Worm (Caenorhabditis elegans) whole organism, L1 larva: ENCODE measurements around the gene C48B4.13.

Experiments used
- C04F5.9 ChIP-seq: sonication (generic microtip); optimal IDR thresholded peaks from 2 replicates; lab custom pipeline; 2016; ENCODE audit warnings: missing genetic modification characterization, missing compliant biosample characterization
- C16A3.4 ChIP-seq: fragments of 150-350 bp; optimal IDR thresholded peaks from 2 replicates; lab custom pipeline; 2014; ENCODE audit warnings: missing biosample characterization, missing genetic modification characterization
- C34B4.2 ChIP-seq: sonication (generic microtip); optimal IDR thresholded peaks from 2 replicates; lab custom pipeline; 2017; ENCODE audit warnings: mild to moderate bottlenecking, missing genetic modification characterization, missing compliant biosample characterization
- Y116A8C.19 ChIP-seq: sonication (generic microtip); optimal IDR thresholded peaks from 2 replicates; lab custom pipeline; 2016; ENCODE audit warnings: missing compliant biosample characterization, missing genetic modification characterization, borderline replicate concordance
- aha-1 ChIP-seq: fragments of 150-350 bp; optimal IDR thresholded peaks from 2 replicates; lab custom pipeline; 2014; ENCODE audit warnings: missing biosample characterization, missing genetic modification characterization
- alr-1 ChIP-seq: fragments of 200-800 bp; sonication (Bioruptor generic); optimal IDR thresholded peaks from 2 replicates; lab custom pipeline; 2018; ENCODE audit warnings: borderline replicate concordance, mild to moderate bottlenecking, missing genetic modification characterization, missing compliant biosample characterization
- ama-1 ChIP-seq: fragments of 150-350 bp; optimal IDR thresholded peaks from 2 replicates; lab custom pipeline; 2014
- ceh-8 ChIP-seq: fragments of 200-800 bp; sonication (Bioruptor generic); optimal IDR thresholded peaks from 2 replicates; lab custom pipeline; 2018; ENCODE audit warnings: mild to moderate bottlenecking, missing genetic modification characterization, moderate library complexity, missing compliant biosample characterization
- ceh-82 ChIP-seq, 3 experiments: fragments of 150-350 bp in 1 of 3; sonication (generic microtip) in 2 of 3; optimal IDR thresholded peaks; 2 replicates each; lab custom pipeline; 2014 to 2017; ENCODE audit warnings: missing biosample characterization in 3 of 3, missing genetic modification characterization in 3 of 3
- ceh-88 ChIP-seq: fragments of 200-800 bp; sonication (Bioruptor generic); IDR thresholded peaks from 2 replicates; pipeline ENCODE4 v1.3.6; 2022; ENCODE audit warnings: missing genetic modification characterization, missing compliant biosample characterization
- ces-1 ChIP-seq: fragments of 150-350 bp; optimal IDR thresholded peaks from 2 replicates; lab custom pipeline; 2014; ENCODE audit warnings: missing biosample characterization, missing genetic modification reagents, missing genetic modification characterization
- efl-1 ChIP-seq, 4 experiments: fragments of 150-350 bp; optimal IDR thresholded peaks in 3 of 4; peaks in 1 of 4; 1 replicate in 1 of 4; 2 replicates in 3 of 4; lab custom pipeline; 2014; ENCODE audit warnings: missing biosample characterization in 2 of 4, missing genetic modification characterization in 2 of 4, missing genetic modification reagents in 2 of 4
- efl-3 ChIP-seq: fragments of 200-800 bp; sonication (Bioruptor generic); optimal IDR thresholded peaks from 2 replicates; lab custom pipeline; 2018; ENCODE audit warnings: mild to moderate bottlenecking, missing genetic modification characterization, missing compliant biosample characterization
- egl-13 ChIP-seq: sonication (generic microtip); optimal IDR thresholded peaks from 2 replicates; lab custom pipeline; 2016; ENCODE audit warnings: missing genotype, missing genetic modification reagents, missing genetic modification characterization, missing compliant biosample characterization
- egl-27 ChIP-seq, 2 experiments: fragments of 150-350 bp in 1 of 2; sonication (generic microtip); optimal IDR thresholded peaks; 3 replicates each; lab custom pipeline; 2017 to 2018; ENCODE audit warnings: missing biosample characterization in 2 of 2, missing genetic modification characterization in 2 of 2, missing genetic modification reagents in 2 of 2
- elt-2 ChIP-seq: sonication (generic microtip); optimal IDR thresholded peaks from 2 replicates; lab custom pipeline; 2016; ENCODE audit warnings: missing genetic modification characterization, mild to moderate bottlenecking, inconsistent platforms, missing compliant biosample characterization, missing genetic modification reagents
- elt-3 ChIP-seq, 6 experiments: fragments of 150-350 bp in 1 of 6; sonication (generic microtip); optimal IDR thresholded peaks; 2 replicates each; lab custom pipeline; 2017 to 2018; ENCODE audit warnings: missing biosample characterization in 6 of 6, missing genetic modification characterization in 6 of 6, inconsistent platforms in 1 of 6
- fkh-10 ChIP-seq: sonication (generic microtip); optimal IDR thresholded peaks from 2 replicates; lab custom pipeline; 2017; ENCODE audit warnings: missing biosample characterization, missing genetic modification reagents, missing genetic modification characterization
- fkh-4 ChIP-seq: sonication (generic microtip); optimal IDR thresholded peaks from 2 replicates; lab custom pipeline; 2016; ENCODE audit warnings: missing compliant biosample characterization, missing genetic modification characterization, borderline replicate concordance
- hlh-17 ChIP-seq: fragments of 200-800 bp; sonication (Bioruptor generic); optimal IDR thresholded peaks from 2 replicates; lab custom pipeline; 2018; ENCODE audit warnings: missing genetic modification characterization, mild to moderate bottlenecking, missing compliant biosample characterization, moderate library complexity, borderline replicate concordance
- hpl-2 ChIP-seq: fragments of 150-350 bp; optimal IDR thresholded peaks from 2 replicates; lab custom pipeline; 2014; ENCODE audit warnings: missing biosample characterization, missing genetic modification reagents, missing genetic modification characterization
- lin-13 ChIP-seq: fragments of 150-350 bp; optimal IDR thresholded peaks from 2 replicates; lab custom pipeline; 2014; ENCODE audit warnings: missing biosample characterization, missing genetic modification reagents, missing genetic modification characterization
- lin-14 ChIP-seq: fragments of 200-800 bp; sonication (Bioruptor generic); optimal IDR thresholded peaks from 2 replicates; lab custom pipeline; 2018; ENCODE audit warnings: mild to moderate bottlenecking, missing genetic modification characterization, moderate library complexity, missing compliant biosample characterization
- lin-15B ChIP-seq: fragments of 150-350 bp; sonication (generic microtip); optimal IDR thresholded peaks from 3 replicates; lab custom pipeline; 2014; ENCODE audit warnings: missing biosample characterization, missing genetic modification characterization
- lin-39 ChIP-seq: fragments of 150-350 bp; optimal IDR thresholded peaks from 2 replicates; lab custom pipeline; 2014; ENCODE audit warnings: missing biosample characterization, missing genetic modification reagents, missing genetic modification characterization
- lir-3 ChIP-seq: sonication (generic microtip); optimal IDR thresholded peaks from 2 replicates; lab custom pipeline; 2016; ENCODE audit warnings: mild to moderate bottlenecking, missing genetic modification characterization, moderate library complexity, missing compliant biosample characterization; ENCODE audit not compliant: poor library complexity
- lsy-2 ChIP-seq, 2 experiments: fragments of 150-350 bp; optimal IDR thresholded peaks; 2 replicates each; lab custom pipeline; 2014; ENCODE audit warnings: missing biosample characterization in 2 of 2, missing genetic modification characterization in 2 of 2
- mab-9 ChIP-seq: fragments of 200-800 bp; sonication (Bioruptor generic); IDR thresholded peaks from 2 replicates; pipeline ENCODE4 v1.3.6; 2022; ENCODE audit warnings: missing genetic modification reagents, missing genetic modification characterization, missing compliant biosample characterization
- mdl-1 ChIP-seq, 2 experiments: fragments of 150-350 bp; optimal IDR thresholded peaks; 2 replicates each; lab custom pipeline; 2014 to 2017; ENCODE audit warnings: missing biosample characterization in 2 of 2, missing genetic modification characterization in 2 of 2, inconsistent platforms in 1 of 2
- mep-1 ChIP-seq: fragments of 150-350 bp; optimal IDR thresholded peaks from 2 replicates; lab custom pipeline; 2014; ENCODE audit warnings: missing biosample characterization, missing genetic modification characterization
- nhr-12 ChIP-seq: sonication (generic microtip); optimal IDR thresholded peaks from 2 replicates; lab custom pipeline; 2017; ENCODE audit warnings: missing biosample characterization, missing genetic modification characterization
- nhr-19 ChIP-seq: fragments of 200-800 bp; sonication (Bioruptor generic); conservative IDR thresholded peaks from 2 replicates; pipeline ENCODE4 v1.3.6; 2022; ENCODE audit warnings: missing genetic modification characterization, missing compliant biosample characterization
- nhr-20 ChIP-seq: sonication (generic microtip); optimal IDR thresholded peaks from 2 replicates; lab custom pipeline; 2016; ENCODE audit warnings: mild to moderate bottlenecking, missing genetic modification characterization, missing compliant biosample characterization
- nhr-28 ChIP-seq: fragments of 150-350 bp; optimal IDR thresholded peaks from 2 replicates; lab custom pipeline; 2014; ENCODE audit warnings: missing biosample characterization, missing genetic modification characterization
- nhr-47 ChIP-seq: sonication (generic microtip); optimal IDR thresholded peaks from 2 replicates; lab custom pipeline; 2016; ENCODE audit warnings: mild to moderate bottlenecking, missing genetic modification characterization, moderate library complexity, missing compliant biosample characterization
- nhr-71 ChIP-seq: sonication (generic microtip); optimal IDR thresholded peaks from 2 replicates; lab custom pipeline; 2016; ENCODE audit warnings: mild to moderate bottlenecking, missing genetic modification characterization, moderate library complexity, missing compliant biosample characterization
- nhr-76 ChIP-seq: sonication (generic microtip); optimal IDR thresholded peaks from 2 replicates; lab custom pipeline; 2017; ENCODE audit warnings: missing biosample characterization, missing genetic modification characterization
- nhr-84 ChIP-seq: sonication (generic microtip); optimal IDR thresholded peaks from 2 replicates; lab custom pipeline; 2017; ENCODE audit warnings: missing biosample characterization, missing genetic modification characterization
- pag-3 ChIP-seq: sonication (generic microtip); optimal IDR thresholded peaks from 2 replicates; lab custom pipeline; 2017; ENCODE audit warnings: missing genetic modification characterization, mild to moderate bottlenecking, missing compliant biosample characterization, antibody characterized with exemption, borderline replicate concordance; ENCODE audit not compliant: insufficient read depth
- sup-37 ChIP-seq: fragments of 200-800 bp; sonication (Bioruptor generic); optimal IDR thresholded peaks from 2 replicates; lab custom pipeline; 2018; ENCODE audit warnings: mild to moderate bottlenecking, missing genetic modification characterization, missing compliant biosample characterization
- tbx-2 ChIP-seq: sonication (generic microtip); optimal IDR thresholded peaks from 2 replicates; lab custom pipeline; 2016; ENCODE audit warnings: missing genetic modification characterization, missing compliant biosample characterization
- unc-30 ChIP-seq: sonication (generic microtip); optimal IDR thresholded peaks from 2 replicates; lab custom pipeline; 2017; ENCODE audit warnings: missing biosample characterization, missing genetic modification characterization
- unc-62 ChIP-seq: fragments of 150-350 bp; optimal IDR thresholded peaks from 2 replicates; lab custom pipeline; 2014; ENCODE audit warnings: missing biosample characterization, missing genetic modification reagents, missing genetic modification characterization
- unc-86 ChIP-seq: sonication (generic microtip); optimal IDR thresholded peaks from 2 replicates; lab custom pipeline; 2016; ENCODE audit warnings: missing genetic modification characterization, missing compliant biosample characterization
- unc-98 ChIP-seq: fragments of 200-800 bp; sonication (Bioruptor generic); IDR thresholded peaks from 2 replicates; pipeline ENCODE4 v1.3.6; 2022; ENCODE audit warnings: missing genetic modification characterization, missing compliant biosample characterization
- vab-15 ChIP-seq: sonication (generic microtip); optimal IDR thresholded peaks from 2 replicates; lab custom pipeline; 2017; ENCODE audit warnings: missing genotype, mild to moderate bottlenecking, missing genetic modification characterization, missing compliant biosample characterization
- ztf-11 ChIP-seq, 2 experiments: sonication (generic microtip); optimal IDR thresholded peaks; 2 replicates each; lab custom pipeline; 2016 to 2017; ENCODE audit warnings: missing genetic modification characterization in 2 of 2, missing biosample characterization in 1 of 2, missing compliant biosample characterization in 1 of 2
- ztf-4 ChIP-seq: fragments of 150-350 bp; optimal IDR thresholded peaks from 2 replicates; lab custom pipeline; 2014; ENCODE audit warnings: missing biosample characterization, missing genetic modification characterization

Gene C48B4.13

DNA sequence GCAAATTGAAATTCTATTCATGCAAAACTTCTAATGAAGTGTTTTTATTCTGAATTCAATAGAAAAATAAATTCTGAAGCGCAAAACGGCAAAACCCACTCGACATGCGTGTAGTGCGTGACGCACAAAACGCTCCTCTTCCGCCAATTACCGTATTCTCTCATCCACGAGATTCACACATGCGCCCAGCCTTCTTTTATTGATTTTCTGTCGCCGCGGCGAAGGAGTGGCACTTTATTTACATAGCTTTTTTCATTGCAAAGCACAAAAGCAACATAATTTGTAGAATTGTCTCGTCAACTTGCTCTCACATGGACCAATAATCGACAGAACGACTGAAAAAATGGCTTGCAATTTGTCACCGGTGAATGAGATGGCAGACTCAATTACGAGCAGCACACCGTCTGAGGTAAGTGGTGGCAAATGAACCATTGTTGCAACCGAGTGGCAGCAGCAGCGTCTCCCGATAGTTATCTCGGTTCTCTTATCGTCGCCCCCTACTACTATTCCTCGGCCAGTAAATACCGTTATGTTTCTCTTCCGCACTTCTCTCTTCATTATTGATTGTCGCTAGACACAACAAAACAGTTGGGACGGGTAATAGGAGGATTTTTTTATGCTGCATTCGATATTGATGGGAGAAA, 22.4 kb upstream of the C48B4.13 start, which contains the start of gene unc-16 (continued):
- TF ChIP-seq fkh-10 (GFP tag; lab: Kevin White, UChicago): peak; percentile 65
- no peak for TF ChIP-seq vab-15 (tag; lab: Kevin White, UChicago)
- peak; percentile 99 to 100 for TF ChIP-seq lsy-2 (tag; optimal IDR thresholded peaks at IDR 0.05; lab: Kevin White, UChicago)
- peak; percentile 79 for TF ChIP-seq lir-3 (tag; lab: Kevin White, UChicago)
- TF ChIP-seq alr-1 (tag; lab: Kevin White, UChicago): no peak
- peak; percentile 95 for TF ChIP-seq lin-14
- TF ChIP-seq C34B4.2 (tag; lab: Kevin White, UChicago): no peak
- TF ChIP-seq unc-98 (GFP tag; lab: Robert Waterston, UW): no peak
- TF ChIP-seq hpl-2 (GFP tag; lab: Kevin White, UChicago): peak; percentile 7
- TF ChIP-seq C04F5.9: peak; percentile 83
- peak; percentile 63 for TF ChIP-seq fkh-4 (tag; lab: Kevin White, UChicago)
- peak; percentile 85 to 88 for TF ChIP-seq efl-1 (optimal IDR thresholded peaks at IDR 0.05; lab: Kevin White, UChicago)
- TF ChIP-seq efl-1 (GFP tag; optimal IDR thresholded peaks at IDR 0.05 in 1 of 2; lab: Kevin White, UChicago): peak; percentile 82 to 98
- TF ChIP-seq elt-2 (tag; lab: Kevin White, UChicago): peak; percentile 19
- peak; percentile 93 for TF ChIP-seq tbx-2 (tag; lab: Kevin White, UChicago)
- TF ChIP-seq ztf-4 (tag; lab: Kevin White, UChicago): peak; percentile 80
- peak in 1 of 2 experiments; percentile 78 for TF ChIP-seq ztf-11 (tag; optimal IDR thresholded peaks at IDR 0.05; lab: Kevin White, UChicago)
- peak; percentile 92 for TF ChIP-seq nhr-47 (tag; lab: Kevin White, UChicago)
- peak; percentile 87 for TF ChIP-seq nhr-19 (GFP tag; lab: Robert Waterston, UW)
- peak; percentile 67 for TF ChIP-seq ceh-88 (GFP tag; lab: Robert Waterston, UW)
- TF ChIP-seq hlh-17 (GFP tag; lab: Kevin White, UChicago): no peak
- no peak for TF ChIP-seq ces-1 (GFP tag; lab: Kevin White, UChicago)
- TF ChIP-seq ama-1 (lab: Kevin White, UChicago): peak; percentile 83
- TF ChIP-seq mdl-1 (tag; optimal IDR thresholded peaks at IDR 0.05; lab: Kevin White, UChicago): peak; percentile 48 to 98
- peak; percentile 88 for TF ChIP-seq egl-13 (tag; lab: Kevin White, UChicago)
- TF ChIP-seq nhr-12: no peak
- TF ChIP-seq Y116A8C.19 (tag; lab: Kevin White, UChicago): no peak
- TF ChIP-seq lin-13: peak; percentile 90
- TF ChIP-seq efl-3 (GFP tag; lab: Kevin White, UChicago): peak; percentile 8
- TF ChIP-seq mep-1 (tag; lab: Kevin White, UChicago): peak; percentile 95
- TF ChIP-seq aha-1 (tag; lab: Kevin White, UChicago): peak; percentile 67
- no peak for TF ChIP-seq nhr-28
- peak; percentile 69; the same call in 1 of the 2 replicates for TF ChIP-seq mab-9 (GFP tag; lab: Robert Waterston, UW)
- TF ChIP-seq sup-37 (GFP tag; lab: Kevin White, UChicago): peak; percentile 79
- peak; percentile 90 for TF ChIP-seq nhr-20 (tag; lab: Kevin White, UChicago)
- TF ChIP-seq elt-3 (tag; optimal IDR thresholded peaks at IDR 0.05; lab: Kevin White, UChicago): peak in 2 of 6 experiments; percentile 29 to 54
- TF ChIP-seq unc-62 (GFP tag; lab: Kevin White, UChicago): no peak
- TF ChIP-seq ceh-8: peak; percentile 85
- TF ChIP-seq pag-3 (tag; lab: Kevin White, UChicago): no peak
- peak; percentile 85 for TF ChIP-seq C16A3.4 (tag; lab: Kevin White, UChicago)
- no peak for TF ChIP-seq unc-30
- peak; percentile 35 for TF ChIP-seq lin-39 (tag; lab: Kevin White, UChicago)
- TF ChIP-seq nhr-84: no peak
- TF ChIP-seq unc-86: peak; percentile 92
- no peak for TF ChIP-seq egl-27 (tag; optimal IDR thresholded peaks at IDR 0.05; lab: Kevin White, UChicago)
- TF ChIP-seq lin-15B (tag; lab: Kevin White, UChicago): peak; percentile 82
- TF ChIP-seq nhr-76 (tag; lab: Kevin White, UChicago): no peak
- peak; percentile 78 to 92 (median 89) for TF ChIP-seq ceh-82 (tag; optimal IDR thresholded peaks at IDR 0.05; lab: Kevin White, UChicago)
- peak; percentile 95 for TF ChIP-seq nhr-71 (tag; lab: Kevin White, UChicago)
